Worm (Caenorhabditis elegans) whole organism, L3 larva: ENCODE data around the gene C31H1.2.

Experiments
- fkh-10 ChIP-seq: sonication (generic microtip); optimal IDR thresholded peaks from 2 replicates; lab custom pipeline; 2017; ENCODE audit warnings: missing biosample characterization, missing genetic modification reagents, missing genetic modification characterization
- nhr-76 ChIP-seq: fragments of 150-350 bp; sonication (generic microtip); optimal IDR thresholded peaks from 5 replicates; lab custom pipeline; 2014; ENCODE audit warnings: missing biosample characterization, missing genetic modification characterization

DNA sequence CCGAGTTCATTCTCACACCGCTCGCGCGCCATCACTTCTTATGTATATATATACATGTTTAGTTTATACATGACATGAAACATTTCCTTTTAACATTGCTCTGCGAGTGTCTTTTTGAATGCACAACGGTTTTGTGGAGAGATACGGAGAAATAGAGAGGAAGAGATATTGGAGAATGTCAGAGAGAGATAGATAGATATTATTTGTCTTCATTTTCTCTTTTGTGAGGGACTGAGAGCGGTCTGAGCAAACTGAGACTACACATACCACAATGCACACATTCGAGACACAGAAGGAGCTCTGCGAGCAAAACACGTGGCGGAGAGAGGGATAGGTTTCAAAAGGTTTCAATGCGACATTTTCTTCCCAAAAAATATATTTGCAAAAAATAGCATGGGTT is 37.8 kb upstream of the C31H1.2 start:
- TF ChIP-seq nhr-76 = no peak
- no peak for TF ChIP-seq fkh-10 (GFP tag; lab: Kevin White, UChicago)
